Worm (Caenorhabditis elegans): ENCODE measurements around the gene tag-281.
"Not testable (repeated sequence)": the region's sequence is repeated elsewhere in the genome, so short reads cannot be mapped to it uniquely, and the experiment has no call there.

The tag-281 gene

DNA sequence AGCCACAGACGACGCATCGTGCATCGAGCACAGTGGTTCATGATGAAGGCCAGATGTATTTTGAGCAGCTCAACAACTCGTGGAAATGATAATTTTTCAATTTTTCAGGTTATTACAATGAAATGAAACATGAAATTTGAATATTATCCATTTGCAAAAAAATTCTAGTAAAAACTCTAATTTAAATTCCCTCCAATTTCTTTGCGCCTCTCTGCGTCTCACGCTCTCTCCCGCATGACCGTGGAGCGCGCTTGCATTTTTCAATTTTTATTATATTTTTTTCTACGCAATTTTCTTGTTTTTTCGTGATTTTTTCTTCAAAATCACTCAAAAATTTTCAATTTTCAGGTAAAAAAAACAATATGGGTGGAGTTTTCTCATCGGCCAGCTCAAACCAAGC is at the start of gene tag-281:
Gene tag-281 (plus strand): TSS at position 340 of the 400 bp plus-strand sequence.
- TF ChIP-seq unc-62 (GFP tag; optimal IDR thresholded peaks at IDR 0.05) = no peak

DNA sequence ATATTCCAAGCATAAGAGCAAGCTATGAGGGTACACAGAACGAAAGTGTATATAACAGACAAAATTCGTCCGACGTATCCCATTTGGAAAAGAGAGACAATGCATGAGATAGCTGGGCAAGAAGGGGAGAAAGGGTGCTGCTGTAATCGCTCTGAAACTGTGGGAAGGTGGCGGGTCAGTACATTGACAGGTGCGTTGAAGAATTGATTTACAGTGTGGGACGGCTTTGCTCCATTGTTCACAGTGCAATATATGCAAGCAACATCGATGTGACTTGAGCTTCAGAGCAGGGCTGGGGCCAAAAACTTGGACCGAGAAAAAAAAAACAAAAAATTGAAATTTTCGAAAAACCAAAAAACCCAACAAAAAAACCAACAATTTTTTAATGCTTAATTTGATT is 49.5 kb upstream of the tag-281 start, which contains the start of gene F57G9.3:
Gene F57G9.3 (minus strand): TSS at position 101 of the 400 bp plus-strand sequence.
- no peak for TF ChIP-seq unc-62 (GFP tag; optimal IDR thresholded peaks at IDR 0.05)

DNA sequence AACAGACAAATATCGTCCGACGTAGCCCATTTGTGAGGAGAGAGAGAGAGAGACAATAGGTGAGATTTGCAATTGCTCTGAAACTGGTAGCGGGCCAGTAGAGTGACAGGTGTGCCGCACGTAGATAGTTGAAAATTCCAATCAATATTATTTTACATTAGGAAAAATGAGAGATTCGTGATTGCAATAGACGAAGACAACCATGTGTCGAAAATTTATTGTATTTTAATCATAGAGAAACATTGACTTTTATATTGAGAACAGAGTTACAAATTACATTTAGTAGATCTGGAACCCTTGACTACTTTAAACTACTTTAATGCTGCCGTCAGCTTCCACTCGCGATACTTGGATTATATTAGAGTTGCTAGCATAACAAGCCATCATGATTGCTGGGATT is 47.1 kb upstream of the tag-281 start, which contains the start of gene Y57A10C.1:
Gene Y57A10C.1 (minus strand): TSS at position 101 of the 400 bp plus-strand sequence.
- TF ChIP-seq unc-62 (GFP tag; optimal IDR thresholded peaks at IDR 0.05) = no peak

DNA sequence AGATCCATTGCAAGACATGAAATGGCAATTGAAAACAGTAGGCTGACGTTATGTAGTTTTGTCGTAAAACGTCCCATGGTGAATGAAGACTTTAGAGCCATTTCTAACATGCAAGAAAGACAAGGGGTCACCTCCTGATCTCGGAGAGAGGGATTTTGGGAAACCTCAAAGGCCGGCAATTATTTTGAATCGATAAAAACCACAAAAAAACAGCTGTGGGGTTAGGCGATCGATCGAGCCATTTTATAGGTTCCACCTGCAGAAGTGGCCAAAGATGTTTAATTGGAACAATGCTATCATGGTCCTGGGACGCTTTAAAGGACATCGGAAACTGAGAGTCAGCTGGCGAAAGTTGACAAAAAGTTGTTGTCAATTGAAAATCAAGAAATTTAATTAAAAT is 44.8 kb upstream of the tag-281 start, which contains the start of gene Y57A10C.11:
Gene Y57A10C.11 (minus strand): TSS at position 101 of the 400 bp plus-strand sequence.
- no peak for TF ChIP-seq unc-62 (GFP tag; optimal IDR thresholded peaks at IDR 0.05)

DNA sequence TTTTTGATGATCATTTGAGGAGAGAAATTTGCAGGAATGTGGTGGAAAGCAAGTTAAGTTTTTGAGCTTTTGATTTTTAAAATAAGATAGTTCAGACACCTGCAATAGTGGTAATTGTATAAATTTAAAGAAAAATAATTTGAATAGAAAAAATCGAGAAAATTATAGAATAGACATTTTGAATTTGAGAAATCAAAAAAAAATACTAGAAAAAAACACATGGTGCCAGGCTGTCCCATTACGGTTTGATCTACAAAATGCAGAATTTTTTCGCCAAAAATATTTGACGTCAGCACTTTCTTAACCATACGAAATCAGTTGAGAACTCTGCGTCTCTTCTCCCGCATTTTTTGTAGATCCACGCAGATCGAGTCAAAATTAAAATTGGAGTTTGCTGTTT is 42.0 kb upstream of the tag-281 start, which contains the start of gene sre-27:
Gene sre-27 (minus strand): TSS at position 101 of the 400 bp plus-strand sequence.
- no peak for TF ChIP-seq unc-62 (GFP tag; optimal IDR thresholded peaks at IDR 0.05)

DNA sequence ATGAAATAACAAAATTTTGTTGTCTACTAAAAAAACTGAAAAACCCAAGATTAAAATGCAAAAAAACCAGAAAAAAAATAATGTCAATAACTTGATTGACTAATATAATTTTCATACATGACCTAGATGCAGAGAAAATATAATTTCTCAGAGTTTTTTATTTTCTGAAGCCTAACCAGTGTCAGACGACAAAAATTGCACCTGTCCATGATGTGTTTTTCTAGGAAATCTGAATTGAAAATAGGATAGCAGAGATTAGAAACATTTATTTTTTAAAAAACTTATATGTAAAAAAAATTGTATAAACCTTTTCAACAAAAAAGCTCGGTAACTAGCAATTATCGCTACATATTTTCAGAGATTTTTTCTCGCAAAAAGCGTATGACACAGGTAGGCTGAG is 41.6 kb upstream of the tag-281 start:
- TF ChIP-seq unc-62 (GFP tag; optimal IDR thresholded peaks at IDR 0.05) = no peak

DNA sequence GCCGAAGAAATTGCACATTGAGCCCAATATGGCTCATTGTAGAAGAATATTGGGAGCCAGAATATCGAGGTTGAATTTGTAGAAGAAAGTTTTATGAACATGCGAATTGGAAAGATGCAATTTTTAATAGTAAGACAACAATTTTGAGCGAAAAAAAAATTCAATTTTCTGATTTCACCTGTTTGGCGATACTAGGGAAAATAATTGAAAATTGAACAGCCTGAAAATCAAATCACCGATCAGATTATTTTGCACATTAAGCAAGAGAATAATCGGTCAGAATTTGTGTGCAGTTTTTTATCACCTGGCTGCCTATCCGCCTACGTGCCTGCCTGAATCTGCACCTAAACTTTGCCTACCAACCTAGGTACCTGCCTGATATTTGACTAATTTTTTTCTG is 39.1 kb upstream of the tag-281 start, which contains the start of gene sre-26:
Gene sre-26 (minus strand): TSS at position 101 of the 400 bp plus-strand sequence.
- TF ChIP-seq unc-62 (GFP tag; optimal IDR thresholded peaks at IDR 0.05) = no peak

DNA sequence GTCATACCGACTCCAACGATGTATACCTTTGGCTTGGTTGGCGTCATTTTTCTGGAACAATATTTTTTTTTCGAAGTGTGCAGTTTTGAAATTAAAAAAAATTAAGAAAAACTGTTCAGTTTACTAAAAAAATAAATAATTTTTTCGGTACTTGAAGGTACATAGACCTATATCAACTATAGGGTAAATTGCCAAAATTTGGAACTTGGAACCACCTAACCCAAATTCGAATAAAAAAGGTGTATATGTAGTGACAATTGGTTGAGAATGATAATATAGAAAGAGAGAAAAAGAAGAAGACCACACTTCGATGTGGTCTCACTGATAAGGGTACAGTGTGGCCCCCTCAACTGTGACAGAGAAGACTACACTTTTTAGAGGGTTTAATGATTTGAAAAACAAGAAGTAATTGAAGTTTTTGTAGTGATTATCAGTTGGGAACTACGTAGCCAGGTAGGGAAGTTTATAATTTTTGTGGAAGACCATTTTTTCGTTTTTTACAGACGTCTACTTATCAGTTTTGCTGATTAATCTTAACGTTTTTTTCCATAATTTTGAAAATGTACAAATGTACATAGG is 33.8 kb upstream of the tag-281 start, which contains the start of gene daf-22:
Gene daf-22 (minus strand): TSS at position 51 of the 579 bp plus-strand sequence.
- no peak for TF ChIP-seq unc-62 (GFP tag; optimal IDR thresholded peaks at IDR 0.05)

DNA sequence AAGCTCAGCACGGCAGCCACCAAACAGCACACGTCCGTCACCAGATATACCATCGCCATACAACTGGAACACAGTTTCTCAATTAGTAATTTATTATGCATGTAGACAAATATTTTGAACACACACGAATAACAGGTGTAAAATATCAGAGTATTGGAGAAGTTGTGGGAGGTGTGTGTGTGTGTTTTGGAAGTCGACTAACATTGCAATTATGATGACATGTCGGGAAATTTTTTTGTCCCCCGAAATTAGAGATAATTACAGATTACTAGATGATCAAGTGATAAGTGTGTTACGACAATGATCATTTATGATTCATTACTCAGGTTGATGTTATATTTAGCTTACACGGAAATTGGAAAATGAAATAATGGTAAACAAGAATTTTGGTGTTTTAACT is 29.8 kb upstream of the tag-281 start, which contains the start of gene Y57A10C.8:
Gene Y57A10C.8 (minus strand): TSS at position 101 of the 400 bp plus-strand sequence.
- no peak for TF ChIP-seq unc-62 (GFP tag; optimal IDR thresholded peaks at IDR 0.05)

DNA sequence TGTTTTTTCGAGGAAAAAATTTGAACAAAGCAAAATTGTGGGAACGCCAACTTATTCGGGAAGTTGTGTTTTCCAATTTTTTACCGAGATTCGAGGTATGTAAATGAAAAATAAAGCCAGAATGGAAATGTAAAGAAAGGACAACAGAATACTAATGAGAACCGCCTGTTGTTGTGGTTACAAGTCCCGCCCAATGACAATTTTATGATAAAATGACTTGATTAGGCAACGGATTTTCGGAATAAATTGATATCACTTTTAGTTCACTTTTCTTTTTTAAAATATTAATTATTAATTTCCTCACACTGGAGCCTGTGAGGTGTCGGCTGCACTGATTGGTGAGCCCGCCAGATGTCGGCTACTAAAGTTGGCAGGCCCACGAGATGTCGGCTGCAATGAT is 27.2 kb upstream of the tag-281 start, which contains the start of gene dct-12:
Gene dct-12 (minus strand): TSS at position 101 of the 400 bp plus-strand sequence.
- no peak for TF ChIP-seq unc-62 (GFP tag; optimal IDR thresholded peaks at IDR 0.05)

DNA sequence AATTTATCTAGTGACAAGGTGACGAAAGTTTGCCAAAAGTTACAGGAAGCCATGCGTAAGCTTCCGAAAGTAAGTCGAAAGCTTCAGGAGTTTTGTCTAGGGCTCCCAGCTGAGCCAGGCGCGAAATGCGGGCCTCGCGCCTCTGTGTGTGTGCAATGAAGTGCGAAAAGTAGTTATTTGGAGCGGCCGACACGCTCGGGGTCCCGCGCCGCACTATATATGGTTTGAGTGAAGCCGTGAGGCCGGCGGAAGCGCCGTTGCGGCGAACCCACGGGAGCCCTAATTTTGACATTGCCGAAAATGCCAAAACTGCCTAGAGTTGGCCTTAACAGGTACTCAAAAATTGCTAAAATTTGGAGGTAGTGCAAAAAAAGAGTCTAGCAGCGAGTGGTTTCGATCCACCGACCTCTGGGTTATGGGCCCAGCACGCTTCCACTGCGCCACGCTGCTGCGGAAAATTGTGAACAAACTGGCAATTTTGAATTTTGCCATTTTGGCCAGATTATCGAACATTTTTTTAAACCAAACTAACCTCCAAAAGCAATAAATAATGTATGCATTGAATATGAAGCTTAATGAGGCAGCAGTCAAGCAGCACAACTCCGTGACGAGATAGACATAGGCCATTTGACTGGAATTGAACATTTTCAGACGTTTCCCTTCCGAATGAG is 24.2 kb upstream of the tag-281 start:
- TF ChIP-seq unc-62 (GFP tag; optimal IDR thresholded peaks at IDR 0.05) = no peak

DNA sequence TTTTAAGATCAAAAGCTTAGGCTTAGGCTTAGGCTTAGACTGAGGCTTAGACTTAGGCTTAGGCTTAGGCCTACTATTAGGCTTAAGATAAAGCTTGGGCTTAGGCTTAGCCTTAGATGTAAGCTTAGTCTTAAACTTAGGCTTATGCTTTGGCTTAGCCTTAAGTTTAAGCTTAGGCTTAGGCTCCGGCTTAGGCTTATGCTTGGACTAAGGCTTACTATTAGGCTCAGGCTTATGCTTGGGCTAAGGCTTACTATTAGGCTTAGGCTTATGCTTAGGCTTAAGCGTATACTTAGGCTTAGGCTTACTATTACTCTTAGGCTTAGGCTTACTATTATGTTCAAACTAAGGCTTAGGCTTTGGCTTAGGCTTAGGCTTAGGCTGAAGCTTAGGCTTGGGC is 22.8 kb upstream of the tag-281 start:
- TF ChIP-seq unc-62 (GFP tag; optimal IDR thresholded peaks at IDR 0.05) = no peak

DNA sequence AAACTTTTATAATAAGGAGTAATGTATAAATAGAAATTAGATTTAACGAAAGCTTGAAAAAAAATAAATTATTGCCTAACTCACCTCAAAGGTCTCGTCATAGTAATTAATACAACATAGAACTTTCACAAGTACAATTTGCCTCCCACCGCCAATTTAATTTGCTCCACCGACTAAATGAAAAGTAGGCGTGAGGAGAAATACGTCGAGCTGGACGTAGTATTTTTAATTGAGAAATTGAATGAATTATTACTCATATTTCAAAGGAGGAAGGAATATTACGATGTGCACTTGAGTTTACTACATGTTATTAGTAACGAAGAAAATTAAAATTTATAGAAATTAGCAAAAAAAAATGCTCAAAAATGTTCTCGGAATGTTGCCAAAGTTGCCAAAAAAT is 21.1 kb upstream of the tag-281 start, which contains the start of gene Y57A10C.9:
Gene Y57A10C.9 (minus strand): TSS at position 101 of the 400 bp plus-strand sequence.
- no peak for TF ChIP-seq unc-62 (GFP tag; optimal IDR thresholded peaks at IDR 0.05)

DNA sequence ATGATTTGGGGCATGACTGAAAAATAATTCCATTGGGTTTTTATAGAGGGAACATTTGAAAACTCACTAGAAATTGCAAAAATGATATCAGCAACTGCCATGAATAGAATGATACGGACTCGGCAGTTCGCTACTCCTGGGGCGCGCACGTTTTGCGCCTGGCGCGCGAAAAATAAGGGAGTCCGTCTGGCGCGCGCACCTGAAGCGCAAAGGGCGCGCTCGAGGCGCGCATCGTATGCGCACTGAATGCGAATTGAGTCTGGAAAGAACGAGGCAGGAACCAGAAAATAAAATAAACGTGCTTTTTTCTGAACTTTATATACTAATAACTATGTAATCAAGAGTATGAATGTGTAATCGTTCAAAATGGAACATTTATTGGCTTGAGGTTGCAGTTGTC is 18.4 kb upstream of the tag-281 start, which contains the start of gene Y57A10C.10:
Gene Y57A10C.10 (minus strand): TSS at position 101 of the 400 bp plus-strand sequence.
- TF ChIP-seq unc-62 (GFP tag; optimal IDR thresholded peaks at IDR 0.05) = not testable (repeated sequence)

DNA sequence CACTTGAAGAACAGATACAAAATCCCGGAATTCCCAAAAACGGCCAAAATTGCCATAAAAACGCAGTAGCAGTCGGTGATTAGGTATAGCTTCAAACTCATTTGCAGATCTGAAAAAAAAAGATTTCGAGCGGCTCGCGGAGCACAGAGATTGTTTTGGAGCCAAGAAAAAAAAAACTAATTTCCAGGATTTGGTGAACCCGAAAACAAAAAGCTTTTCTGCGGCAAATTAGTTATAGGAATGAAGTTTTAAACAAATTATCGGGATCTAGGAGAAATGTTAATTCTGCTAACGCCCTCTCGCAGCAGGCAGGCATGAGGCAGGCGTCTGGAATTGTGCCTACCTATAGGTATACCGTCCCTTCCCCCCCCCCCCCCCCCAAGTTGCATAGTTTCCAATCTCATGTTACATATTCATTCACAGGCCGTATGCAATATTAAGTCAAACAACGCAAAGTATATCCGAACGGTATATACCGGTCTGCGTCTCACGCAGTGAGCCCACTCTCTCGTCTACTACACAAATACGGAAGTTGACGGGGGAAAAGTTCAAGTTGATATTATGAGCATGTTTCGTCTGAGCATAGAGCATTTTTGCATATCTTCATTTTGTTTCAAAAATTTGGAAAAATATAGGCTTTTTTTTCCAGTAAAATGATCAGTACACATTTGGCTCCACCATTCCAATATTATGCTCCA is 14.7 kb upstream of the tag-281 start, which contains the start of the genes W05H5.1 and pitr-6:
Gene W05H5.1 (minus strand): TSS at position 101 of the 698 bp plus-strand sequence.
Gene pitr-6 (plus strand): TSS at position 648 of the 698 bp plus-strand sequence.
- TF ChIP-seq unc-62 (GFP tag; optimal IDR thresholded peaks at IDR 0.05) = no peak

DNA sequence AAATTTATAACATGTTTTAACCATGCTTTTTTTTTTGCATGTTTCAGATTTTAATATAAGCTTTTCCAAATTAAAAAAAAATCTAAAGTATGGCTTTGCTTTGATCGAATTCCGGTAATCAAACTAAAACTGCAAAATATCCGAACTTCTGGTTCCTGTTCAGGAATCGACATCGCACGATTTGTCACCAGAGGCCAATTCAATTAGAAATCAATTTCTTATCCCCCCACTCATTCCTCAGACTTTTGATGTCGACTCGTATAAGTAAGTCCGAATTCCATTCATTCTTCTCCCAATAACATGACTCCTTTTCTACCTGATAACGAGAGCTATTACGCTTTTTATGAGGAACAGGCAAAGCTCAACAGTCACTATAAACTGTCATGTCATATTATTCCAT is 11.3 kb upstream of the tag-281 start, which contains the start of gene srh-27:
Gene srh-27 (plus strand): TSS at position 301 of the 400 bp plus-strand sequence.
- no peak for TF ChIP-seq unc-62 (GFP tag; optimal IDR thresholded peaks at IDR 0.05)
